Fruit fly (Drosophila melanogaster) whole organism: ENCODE measurements around the gene CG13716.

Experiments used
- CG8478 ChIP-seq: fragments of >200 bp; optimal IDR thresholded peaks from 2 replicates; lab custom pipeline; 2018; ENCODE audit warnings: inconsistent platforms
- Dll ChIP-seq: fragments of >200 bp; optimal IDR thresholded peaks from 2 replicates; lab custom pipeline; 2017
- EcR ChIP-seq, 2 experiments: fragments of >200 bp; optimal IDR thresholded peaks; 2 replicates each; lab custom pipeline; 2017; ENCODE audit warnings: missing biosample characterization in 2 of 2, missing genetic modification characterization in 2 of 2, missing genetic modification reagents in 2 of 2
- pan ChIP-seq: fragments of >200 bp; optimal IDR thresholded peaks from 2 replicates; lab custom pipeline; 2017
- psq ChIP-seq: fragments of >200 bp; optimal IDR thresholded peaks from 2 replicates; lab custom pipeline; 2017
- usp ChIP-seq: fragments of >200 bp; optimal IDR thresholded peaks from 2 replicates; lab custom pipeline; 2017; ENCODE audit warnings: missing biosample characterization, missing genetic modification characterization, mixed read lengths

The CG13716 gene

dm6 chr3L:4599747-4600146 lies 34.8 kb downstream of the CG13716 start:
- no peak for TF ChIP-seq EcR (GFP tag; optimal IDR thresholded peaks at IDR 0.05; lab: Kevin White, UChicago)
- no peak for TF ChIP-seq pan
- no peak for TF ChIP-seq usp
- TF ChIP-seq CG8478 (lab: Kevin White, UChicago): no peak
- no peak for TF ChIP-seq Dll (lab: Kevin White, UChicago)
- TF ChIP-seq psq (lab: Kevin White, UChicago): no peak

DNA sequence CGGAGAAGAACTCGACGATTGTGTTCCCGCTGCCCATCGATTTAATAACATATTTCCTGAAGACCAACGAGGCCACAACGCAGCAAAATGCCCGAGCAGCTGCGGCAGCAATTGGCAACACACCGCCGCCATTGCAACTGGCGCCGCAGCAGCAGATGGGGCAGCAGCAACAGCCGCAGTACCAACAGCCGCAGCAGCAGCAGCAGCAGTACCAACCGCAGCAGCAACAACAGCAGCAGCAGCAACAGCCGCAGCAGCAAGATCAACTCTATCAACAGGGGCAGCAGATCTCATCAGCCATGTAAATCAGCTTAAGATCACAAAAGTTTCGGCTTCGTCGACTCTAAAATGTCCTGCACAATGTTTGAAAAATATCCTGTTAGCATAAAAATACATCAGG lies 44.5 kb downstream of the CG13716 start:
- TF ChIP-seq Dll (lab: Kevin White, UChicago) (no peak), CG8478 (lab: Kevin White, UChicago) (no peak), psq (lab: Kevin White, UChicago) (no peak), pan (no peak), usp (no peak), EcR (GFP tag; optimal IDR thresholded peaks at IDR 0.05; lab: Kevin White, UChicago) (no peak)
